Fruit fly (Drosophila melanogaster): ENCODE data around the gene CG43342.
A peak's percentile ranks its signal among the peaks of the same experiment; 100 is the strongest.

The CG43342 gene

dm6 chr3R:22339510-22339909 is 41.6 kb upstream of the CG43342 start (continued):
- TF ChIP-seq ewg (GFP tag; optimal IDR thresholded peaks at IDR 0.05) (no peak), lab (GFP tag; optimal IDR thresholded peaks at IDR 0.05) (peak; percentile 39), mam (GFP tag; optimal IDR thresholded peaks at IDR 0.05) (peak; percentile 6), Scr (GFP tag; IDR thresholded peaks at IDR 0.05; ENCODE audit: partially characterized antibody) (no peak), CG42726 (GFP tag; IDR thresholded peaks at IDR 0.05; ENCODE audit: partially characterized antibody) (no peak), Hr39 (optimal IDR thresholded peaks at IDR 0.05) (no peak), Doc2 (GFP tag; IDR thresholded peaks at IDR 0.05) (no peak), Med (GFP tag) (peak; percentile 76), BtbVII (GFP tag; optimal IDR thresholded peaks at IDR 0.05) (no peak), CG10959 (GFP tag; IDR thresholded peaks at IDR 0.05) (no peak), emc (GFP tag; optimal IDR thresholded peaks at IDR 0.05) (no peak), CG13287 (GFP tag; IDR thresholded peaks at IDR 0.05; ENCODE audit: partially characterized antibody) (no peak), CG7928 (GFP tag; optimal IDR thresholded peaks at IDR 0.05) (no peak), MTF-1 (GFP tag; optimal IDR thresholded peaks at IDR 0.05; ENCODE audit: borderline replicate concordance) (no peak), caup (GFP tag; optimal IDR thresholded peaks at IDR 0.05; ENCODE audit: severe bottlenecking) (no peak), Atf3 (GFP tag; optimal IDR thresholded peaks at IDR 0.05) (no peak), CG2129 (GFP tag; IDR thresholded peaks at IDR 0.05; ENCODE audit: partially characterized antibody) (no peak), CG9727 (GFP tag; optimal IDR thresholded peaks at IDR 0.05) (peak; percentile 17), Mrtf (GFP tag; IDR thresholded peaks at IDR 0.05) (no peak; the same call in 2 of the 3 replicates), hkb (optimal IDR thresholded peaks at IDR 0.05) (no peak), hkb (GFP tag; IDR thresholded peaks at IDR 0.05) (no peak), GATAe (GFP tag; conservative IDR thresholded peaks at IDR 0.05) (no peak), chn (GFP tag; optimal IDR thresholded peaks at IDR 0.05) (no peak), CG8924 (tag; optimal IDR thresholded peaks at IDR 0.05) (no peak), dmrt99B (tag; optimal IDR thresholded peaks at IDR 0.05) (peak; percentile 50), CG30403 (GFP tag; optimal IDR thresholded peaks at IDR 0.05) (no peak), Tbp (GFP tag; optimal IDR thresholded peaks at IDR 0.05) (no peak), nmo (GFP tag; optimal IDR thresholded peaks at IDR 0.05) (peak; percentile 11), CG43689 (GFP tag; IDR thresholded peaks at IDR 0.05) (no peak), B-H1 (GFP tag; IDR thresholded peaks at IDR 0.05) (no peak), Camta (GFP tag; optimal IDR thresholded peaks at IDR 0.05) (no peak), NFAT (GFP tag; IDR thresholded peaks at IDR 0.05) (no peak), Hmr (GFP tag; optimal IDR thresholded peaks at IDR 0.05) (peak; percentile 24), CG18599 (GFP tag; optimal IDR thresholded peaks at IDR 0.05) (peak; percentile 41), CG18262 (tag; optimal IDR thresholded peaks at IDR 0.05) (no peak), CG32772 (GFP tag; IDR thresholded peaks at IDR 0.05) (peak; percentile 25; the same call in 1 of the 2 replicates), zfh1 (GFP tag; IDR thresholded peaks at IDR 0.05) (0 out of 3 replicates have a peak, but pooled peaks have one; percentile 32), luna (GFP tag; optimal IDR thresholded peaks at IDR 0.05) (no peak), CG8359 (GFP tag; optimal IDR thresholded peaks at IDR 0.05; ENCODE audit: borderline replicate concordance) (no peak), wek (GFP tag; optimal IDR thresholded peaks at IDR 0.05) (no peak), onecut (GFP tag; IDR thresholded peaks at IDR 0.05) (no peak), tgo (GFP tag; IDR thresholded peaks at IDR 0.05) (no peak), crc (GFP tag; optimal IDR thresholded peaks at IDR 0.05) (peak; percentile 9), gsb (GFP tag; IDR thresholded peaks at IDR 0.05) (no peak), ems (GFP tag; optimal IDR thresholded peaks at IDR 0.05) (no peak), vvl (GFP tag; IDR thresholded peaks at IDR 0.05) (0 out of 2 replicates have a peak, but pooled peaks have one; percentile 35), CG7839 (tag; optimal IDR thresholded peaks at IDR 0.05) (peak; percentile 36), danr (GFP tag; IDR thresholded peaks at IDR 0.05) (no peak), D19A (tag; optimal IDR thresholded peaks at IDR 0.05) (no peak), HLH4C (GFP tag; IDR thresholded peaks at IDR 0.05; ENCODE audit: partially characterized antibody) (no peak), NC2α (GFP tag; optimal IDR thresholded peaks at IDR 0.05) (no peak), Hey (tag; optimal IDR thresholded peaks at IDR 0.05) (no peak)
